Worm (Caenorhabditis elegans) whole organism, L4 larva: Measurements from ENCODE around the gene cup-16.

Source experiments
- fos-1 ChIP-seq: fragments of 150-350 bp; optimal IDR thresholded peaks from 2 replicates; lab custom pipeline; 2014; ENCODE audit warnings: missing biosample characterization, missing genetic modification characterization
- unc-39 ChIP-seq: sonication (generic microtip); optimal IDR thresholded peaks from 2 replicates; lab custom pipeline; 2017; ENCODE audit warnings: missing biosample characterization, missing genetic modification characterization

DNA sequence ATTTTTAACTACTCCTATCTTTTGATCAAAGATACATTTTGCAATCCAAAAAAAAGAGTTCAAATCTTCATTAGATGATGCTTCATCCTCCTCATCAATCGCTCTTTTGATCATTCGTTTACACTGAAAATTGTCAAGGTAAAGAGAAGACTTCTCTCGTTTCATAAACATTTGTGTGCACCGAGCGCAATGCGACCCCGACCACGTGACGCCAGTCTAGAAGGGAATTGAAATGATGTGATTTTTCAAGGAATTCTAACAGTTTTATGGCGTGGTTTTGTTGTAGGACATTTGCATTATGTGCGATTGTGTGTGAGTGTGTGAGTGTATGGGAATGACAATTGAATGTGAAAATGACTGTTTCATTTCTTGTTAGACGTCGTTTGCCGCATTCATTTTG lies 34.3 kb downstream of the cup-16 start:
- no peak for TF ChIP-seq unc-39
- no peak for TF ChIP-seq fos-1 (tag; lab: Kevin White, UChicago)
